Worm (Caenorhabditis elegans) whole organism, L1 larva: ENCODE data around the gene nhx-6.

ENCODE experiments used
- C04F5.9 ChIP-seq: sonication (generic microtip); optimal IDR thresholded peaks from 2 replicates; lab custom pipeline; 2016; ENCODE audit warnings: missing genetic modification characterization, missing compliant biosample characterization
- C34B4.2 ChIP-seq: sonication (generic microtip); optimal IDR thresholded peaks from 2 replicates; lab custom pipeline; 2017; ENCODE audit warnings: mild to moderate bottlenecking, missing genetic modification characterization, missing compliant biosample characterization
- aha-1 ChIP-seq: fragments of 150-350 bp; optimal IDR thresholded peaks from 2 replicates; lab custom pipeline; 2014; ENCODE audit warnings: missing biosample characterization, missing genetic modification characterization
- aly-2 ChIP-seq: fragments of 150-350 bp; optimal IDR thresholded peaks from 2 replicates; lab custom pipeline; 2014; ENCODE audit warnings: missing biosample characterization, missing genetic modification characterization
- ama-1 ChIP-seq: fragments of 150-350 bp; optimal IDR thresholded peaks from 2 replicates; lab custom pipeline; 2014
- dpl-1 ChIP-seq, 3 experiments: fragments of 150-350 bp in 2 of 3; sonication (generic microtip) in 1 of 3; optimal IDR thresholded peaks; 2 replicates each; lab custom pipeline; 2014 to 2017; ENCODE audit warnings: missing biosample characterization in 3 of 3, missing genetic modification characterization in 3 of 3, missing genetic modification reagents in 3 of 3
- dsc-1 ChIP-seq: sonication (generic microtip); optimal IDR thresholded peaks from 2 replicates; lab custom pipeline; 2016; ENCODE audit warnings: mild to moderate bottlenecking, missing genetic modification characterization, missing compliant biosample characterization
- egl-27 ChIP-seq, 2 experiments: fragments of 150-350 bp in 1 of 2; sonication (generic microtip); optimal IDR thresholded peaks; 3 replicates each; lab custom pipeline; 2017 to 2018; ENCODE audit warnings: missing biosample characterization in 2 of 2, missing genetic modification characterization in 2 of 2, missing genetic modification reagents in 2 of 2
- elt-2 ChIP-seq: sonication (generic microtip); optimal IDR thresholded peaks from 2 replicates; lab custom pipeline; 2016; ENCODE audit warnings: missing genetic modification characterization, mild to moderate bottlenecking, inconsistent platforms, missing compliant biosample characterization, missing genetic modification reagents
- ets-5 ChIP-seq: fragments of 200-800 bp; sonication (Bioruptor generic); IDR thresholded peaks from 2 replicates; pipeline ENCODE4 v1.3.6; 2022; ENCODE audit warnings: missing genetic modification characterization, missing compliant biosample characterization
- fkh-10 ChIP-seq: sonication (generic microtip); optimal IDR thresholded peaks from 2 replicates; lab custom pipeline; 2017; ENCODE audit warnings: missing biosample characterization, missing genetic modification reagents, missing genetic modification characterization
- fkh-4 ChIP-seq: sonication (generic microtip); optimal IDR thresholded peaks from 2 replicates; lab custom pipeline; 2016; ENCODE audit warnings: missing compliant biosample characterization, missing genetic modification characterization, borderline replicate concordance
- grh-1 ChIP-seq: fragments of 200-800 bp; sonication (Bioruptor generic); IDR thresholded peaks from 2 replicates; pipeline ENCODE4 v1.3.6; 2022; ENCODE audit warnings: missing genetic modification reagents, missing genetic modification characterization, missing compliant biosample characterization
- jun-1 ChIP-seq: fragments of 150-350 bp; optimal IDR thresholded peaks from 2 replicates; lab custom pipeline; 2014; ENCODE audit warnings: missing biosample characterization, missing genetic modification reagents, missing genetic modification characterization
- lin-15B ChIP-seq: fragments of 150-350 bp; sonication (generic microtip); optimal IDR thresholded peaks from 3 replicates; lab custom pipeline; 2014; ENCODE audit warnings: missing biosample characterization, missing genetic modification characterization
- lin-35 ChIP-seq, 2 experiments: fragments of 150-350 bp; optimal IDR thresholded peaks; 2 replicates each; lab custom pipeline; 2014; ENCODE audit warnings: missing biosample characterization in 2 of 2, missing genetic modification characterization in 2 of 2, missing genetic modification reagents in 2 of 2
- lin-39 ChIP-seq: fragments of 150-350 bp; optimal IDR thresholded peaks from 2 replicates; lab custom pipeline; 2014; ENCODE audit warnings: missing biosample characterization, missing genetic modification reagents, missing genetic modification characterization
- lsy-2 ChIP-seq, 2 experiments: fragments of 150-350 bp; optimal IDR thresholded peaks; 2 replicates each; lab custom pipeline; 2014; ENCODE audit warnings: missing biosample characterization in 2 of 2, missing genetic modification characterization in 2 of 2
- mab-9 ChIP-seq: fragments of 200-800 bp; sonication (Bioruptor generic); IDR thresholded peaks from 2 replicates; pipeline ENCODE4 v1.3.6; 2022; ENCODE audit warnings: missing genetic modification reagents, missing genetic modification characterization, missing compliant biosample characterization
- mdl-1 ChIP-seq, 2 experiments: fragments of 150-350 bp; optimal IDR thresholded peaks; 2 replicates each; lab custom pipeline; 2014 to 2017; ENCODE audit warnings: missing biosample characterization in 2 of 2, missing genetic modification characterization in 2 of 2, inconsistent platforms in 1 of 2
- mef-2 ChIP-seq: fragments of 150-350 bp; optimal IDR thresholded peaks from 2 replicates; lab custom pipeline; 2014; ENCODE audit warnings: missing biosample characterization, missing genetic modification characterization
- mep-1 ChIP-seq: fragments of 150-350 bp; optimal IDR thresholded peaks from 2 replicates; lab custom pipeline; 2014; ENCODE audit warnings: missing biosample characterization, missing genetic modification characterization
- nhr-12 ChIP-seq: sonication (generic microtip); optimal IDR thresholded peaks from 2 replicates; lab custom pipeline; 2017; ENCODE audit warnings: missing biosample characterization, missing genetic modification characterization
- nhr-237 ChIP-seq: fragments of 150-350 bp; optimal IDR thresholded peaks from 2 replicates; lab custom pipeline; 2014; ENCODE audit warnings: missing biosample characterization, missing genetic modification characterization
- nhr-90 ChIP-seq: sonication (generic microtip); optimal IDR thresholded peaks from 2 replicates; lab custom pipeline; 2016; ENCODE audit warnings: mild to moderate bottlenecking, missing genetic modification characterization, missing compliant biosample characterization; ENCODE audit not compliant: poor library complexity
- pax-3 ChIP-seq: fragments of 200-800 bp; sonication (Bioruptor generic); optimal IDR thresholded peaks from 2 replicates; lab custom pipeline; 2018; ENCODE audit warnings: mild to moderate bottlenecking, missing genetic modification characterization, moderate library complexity, missing compliant biosample characterization
- pqm-1 ChIP-seq: sonication (generic microtip); optimal IDR thresholded peaks from 3 replicates; lab custom pipeline; 2017; ENCODE audit warnings: missing biosample characterization, missing genetic modification characterization
- snpc-4 ChIP-seq: fragments of 150-350 bp; optimal IDR thresholded peaks from 2 replicates; lab custom pipeline; 2014; ENCODE audit warnings: missing biosample characterization, missing genetic modification characterization
- sox-4 ChIP-seq: sonication (generic microtip); optimal IDR thresholded peaks from 2 replicates; lab custom pipeline; 2016; ENCODE audit warnings: missing genetic modification characterization, missing compliant biosample characterization
- sptf-1 ChIP-seq: fragments of 150-350 bp; optimal IDR thresholded peaks from 2 replicates; lab custom pipeline; 2014; ENCODE audit warnings: missing biosample characterization, missing genetic modification characterization
- unc-130 ChIP-seq: fragments of 150-350 bp; optimal IDR thresholded peaks from 2 replicates; lab custom pipeline; 2017; ENCODE audit warnings: missing biosample characterization, missing genetic modification characterization, inconsistent platforms
- unc-62 ChIP-seq: fragments of 150-350 bp; optimal IDR thresholded peaks from 2 replicates; lab custom pipeline; 2014; ENCODE audit warnings: missing biosample characterization, missing genetic modification reagents, missing genetic modification characterization
- unc-86 ChIP-seq: sonication (generic microtip); optimal IDR thresholded peaks from 2 replicates; lab custom pipeline; 2016; ENCODE audit warnings: missing genetic modification characterization, missing compliant biosample characterization
- xbp-1 ChIP-seq: sonication (generic microtip); optimal IDR thresholded peaks from 2 replicates; lab custom pipeline; 2016; ENCODE audit warnings: missing genetic modification characterization, missing compliant biosample characterization
- zag-1 ChIP-seq: fragments of 150-350 bp; optimal IDR thresholded peaks from 2 replicates; lab custom pipeline; 2014; ENCODE audit warnings: missing biosample characterization, missing genetic modification characterization
- zip-4 ChIP-seq: fragments of 200-800 bp; sonication (Bioruptor generic); optimal IDR thresholded peaks from 2 replicates; lab custom pipeline; 2018; ENCODE audit warnings: mild to moderate bottlenecking, missing genetic modification characterization, moderate library complexity, missing compliant biosample characterization

The nhx-6 gene

ce11 chrII:1648768-1649167, 21.9 kb upstream of the nhx-6 start, which contains the start of gene fbxb-21 (continued):
- TF ChIP-seq egl-27 (tag; optimal IDR thresholded peaks at IDR 0.05; lab: Kevin White, UChicago) = no peak

ce11 chrII:1650502-1650901, 20.1 kb upstream of the nhx-6 start, which contains the start of gene fbxb-20:
Gene fbxb-20, minus strand, starts transcription at chrII:1650602.
- TF ChIP-seq lin-39 (tag; lab: Kevin White, UChicago) = no peak
- no peak for TF ChIP-seq aha-1
- no peak for TF ChIP-seq zag-1 (tag; lab: Kevin White, UChicago)
- no peak for TF ChIP-seq nhr-237 (tag; lab: Kevin White, UChicago)
- no peak for TF ChIP-seq ets-5 (GFP tag; lab: Robert Waterston, UW)
- no peak for TF ChIP-seq nhr-90 (tag; lab: Kevin White, UChicago)
- TF ChIP-seq C04F5.9 (tag; lab: Kevin White, UChicago) = no peak
- TF ChIP-seq jun-1 (tag; lab: Kevin White, UChicago) = no peak

ce11 chrII:1651804-1652203, 18.8 kb upstream of the nhx-6 start, which contains the start of gene fbxb-16:
Gene fbxb-16, minus strand, starts transcription at chrII:1651904.
- TF ChIP-seq grh-1 (GFP tag; lab: Robert Waterston, UW) (no peak), dsc-1 (no peak), mab-9 (no peak), lin-39 (tag; lab: Kevin White, UChicago) (no peak), C34B4.2 (tag; lab: Kevin White, UChicago) (no peak), zip-4 (GFP tag; lab: Kevin White, UChicago) (no peak), aha-1 (no peak), nhr-12 (tag; lab: Kevin White, UChicago) (no peak), ama-1 (lab: Kevin White, UChicago) (no peak), fkh-4 (tag; lab: Kevin White, UChicago) (no peak), unc-130 (tag; lab: Kevin White, UChicago) (no peak), sptf-1 (no peak), elt-2 (tag; lab: Kevin White, UChicago) (no peak), aly-2 (no peak), lsy-2 (tag; optimal IDR thresholded peaks at IDR 0.05; lab: Kevin White, UChicago) (no peak), dpl-1 (GFP tag; optimal IDR thresholded peaks at IDR 0.05; lab: Kevin White, UChicago) (no peak), C04F5.9 (tag; lab: Kevin White, UChicago) (no peak), unc-86 (tag; lab: Kevin White, UChicago) (no peak), mep-1 (tag; lab: Kevin White, UChicago) (no peak), pqm-1 (tag; lab: Kevin White, UChicago) (no peak)
- TF ChIP-seq, all 84 proteins: peak for 0

- TF ChIP-seq lin-15B (tag; lab: Kevin White, UChicago) (no peak), lin-35 (GFP tag; optimal IDR thresholded peaks at IDR 0.05; lab: Kevin White, UChicago) (no peak), jun-1 (tag; lab: Kevin White, UChicago) (no peak), nhr-90 (tag; lab: Kevin White, UChicago) (no peak), snpc-4 (tag; lab: Kevin White, UChicago) (no peak), sox-4 (tag; lab: Kevin White, UChicago) (no peak), mdl-1 (tag; optimal IDR thresholded peaks at IDR 0.05; lab: Kevin White, UChicago) (no peak), mep-1 (tag; lab: Kevin White, UChicago) (no peak), pax-3 (tag; lab: Kevin White, UChicago) (no peak), mef-2 (tag; lab: Kevin White, UChicago) (no peak), mab-9 (no peak), xbp-1 (no peak), egl-27 (tag; optimal IDR thresholded peaks at IDR 0.05; lab: Kevin White, UChicago) (no peak), unc-62 (GFP tag; lab: Kevin White, UChicago) (no peak), fkh-10 (GFP tag; lab: Kevin White, UChicago) (no peak)
Observed at ce11 chrII:1653397-1653796, 17.2 kb upstream of the nhx-6 start, which contains the start of gene fbxb-15. Gene fbxb-15, minus strand, starts transcription at chrII:1653497.
